Worm (Caenorhabditis elegans): ENCODE results near the gene ZK856.18.

Gene ZK856.18

DNA sequence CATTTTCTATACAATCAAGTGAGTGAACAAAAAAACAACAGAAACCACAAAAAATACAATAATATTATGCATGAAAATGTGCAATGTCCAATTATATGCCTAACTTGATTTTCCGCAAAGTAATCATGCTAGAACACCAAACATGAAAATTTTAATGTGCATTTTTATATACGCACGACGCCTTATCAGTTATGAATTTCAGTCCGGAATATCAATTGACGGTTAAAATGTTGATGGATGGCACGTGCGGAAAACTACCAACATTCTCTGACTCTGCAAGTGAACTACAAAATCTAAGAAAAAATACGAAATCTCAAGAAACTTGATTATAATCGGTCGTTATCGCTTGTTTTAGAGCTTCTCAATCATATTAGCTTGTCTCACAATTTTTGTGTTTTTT, 25.8 kb downstream of the ZK856.18 start:
- peak; percentile 65 for TF ChIP-seq fos-1 (tag; optimal IDR thresholded peaks at IDR 0.05)
- TF ChIP-seq gmeb-1 (tag; optimal IDR thresholded peaks at IDR 0.05): no peak
- TF ChIP-seq skn-1 (tag; optimal IDR thresholded peaks at IDR 0.05): no peak
- TF ChIP-seq sma-9 (GFP tag; optimal IDR thresholded peaks at IDR 0.05): peak; percentile 36
- no peak for TF ChIP-seq sma-9 (tag; optimal IDR thresholded peaks at IDR 0.05)

DNA sequence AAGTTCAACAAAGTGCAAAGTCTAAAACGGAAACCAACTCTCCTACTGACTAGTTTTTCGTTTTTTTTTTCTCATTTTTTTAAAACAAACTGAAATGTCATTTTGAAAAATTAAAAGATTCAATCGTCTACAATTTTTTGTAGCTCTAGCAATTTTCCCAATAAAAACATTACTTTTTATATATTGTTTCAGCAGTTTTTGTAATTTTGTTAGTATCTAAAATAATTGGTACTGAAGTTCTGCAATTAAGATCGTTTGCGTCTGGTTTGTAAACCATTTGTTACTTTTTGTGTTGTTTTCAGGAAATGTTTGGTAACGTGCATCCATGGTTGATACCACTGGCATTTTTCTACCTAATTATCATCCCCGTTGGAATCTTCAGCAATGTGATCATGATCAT, 27.3 kb downstream of the ZK856.18 start, which contains the start of gene srsx-30:
srsx-30 (plus strand) TSS at position 301 of the 400 bp plus-strand sequence.
- TF ChIP-seq mbf-1 (tag; optimal IDR thresholded peaks at IDR 0.05) (no peak), snpc-4 (tag; optimal IDR thresholded peaks at IDR 0.05) (no peak), ztf-11 (tag; optimal IDR thresholded peaks at IDR 0.05) (no peak), ztf-1 (GFP tag; conservative IDR thresholded peaks at IDR 0.05) (no peak), ama-1 (optimal IDR thresholded peaks at IDR 0.05) (no peak), elt-3 (tag; optimal IDR thresholded peaks at IDR 0.05) (no peak), alr-1 (tag; optimal IDR thresholded peaks at IDR 0.05) (no peak), nhr-129 (tag; optimal IDR thresholded peaks at IDR 0.05) (no peak), nhr-12 (tag; optimal IDR thresholded peaks at IDR 0.05) (no peak), sem-4 (tag; optimal IDR thresholded peaks at IDR 0.05) (no peak), peb-1 (tag; optimal IDR thresholded peaks at IDR 0.05) (no peak), zag-1 (tag; optimal IDR thresholded peaks at IDR 0.05) (no peak), nhr-11 (tag; optimal IDR thresholded peaks at IDR 0.05) (no peak), C34F6.9 (tag; optimal IDR thresholded peaks at IDR 0.05) (no peak), elt-1 (tag; optimal IDR thresholded peaks at IDR 0.05) (no peak), ztf-4 (tag; optimal IDR thresholded peaks at IDR 0.05) (no peak), fos-1 (tag; optimal IDR thresholded peaks at IDR 0.05) (no peak), F13H6.1 (tag; optimal IDR thresholded peaks at IDR 0.05) (no peak), ZK546.5 (tag; optimal IDR thresholded peaks at IDR 0.05) (no peak), unc-55 (GFP tag; optimal IDR thresholded peaks at IDR 0.05) (no peak)

DNA sequence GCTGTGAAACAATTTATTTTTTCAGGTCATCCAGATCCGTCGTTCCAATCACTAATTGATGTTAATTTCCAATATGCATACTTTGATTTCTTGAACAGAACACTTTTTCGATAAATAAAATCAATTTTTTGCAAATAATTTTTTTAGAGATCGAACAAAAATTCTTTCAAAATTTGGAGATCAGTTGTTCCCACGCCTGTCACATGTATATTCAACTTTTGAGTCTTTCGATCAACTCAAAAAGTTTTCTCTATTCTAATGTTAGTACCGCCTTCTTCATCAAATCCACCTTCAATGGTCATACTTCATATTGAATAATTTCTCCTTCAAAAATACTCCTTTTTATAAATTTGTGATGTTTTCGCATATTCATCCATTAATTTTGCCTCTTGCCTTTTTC, 31.1 kb downstream of the ZK856.18 start, which contains the start of gene srsx-29:
srsx-29 (plus strand) TSS at position 301 of the 400 bp plus-strand sequence.
- TF ChIP-seq aly-2 (tag; optimal IDR thresholded peaks at IDR 0.05) (no peak), lin-11 (tag; optimal IDR thresholded peaks at IDR 0.05) (no peak), elt-1 (tag; optimal IDR thresholded peaks at IDR 0.05) (no peak), fos-1 (tag; optimal IDR thresholded peaks at IDR 0.05) (no peak), mab-5 (tag; optimal IDR thresholded peaks at IDR 0.05) (no peak), nhr-237 (tag; optimal IDR thresholded peaks at IDR 0.05) (no peak)

DNA sequence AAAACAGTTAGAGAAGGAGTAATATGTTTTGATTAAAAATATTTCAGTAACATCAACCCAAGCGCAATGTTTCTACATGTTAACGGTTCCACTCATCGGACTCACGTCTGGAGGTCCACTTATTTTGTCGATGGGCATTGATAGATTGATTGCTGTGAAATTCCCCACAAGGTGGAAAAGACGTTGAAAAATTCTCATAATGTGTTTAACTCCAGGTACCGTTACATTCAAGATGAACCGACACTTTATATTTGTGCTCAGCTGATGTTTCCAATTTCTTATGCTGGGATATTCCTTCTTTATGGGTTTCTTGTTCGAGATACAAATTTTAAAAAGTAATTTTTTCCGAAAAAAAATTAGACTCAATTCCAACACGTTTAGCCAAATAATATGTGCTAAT, 32.7 kb downstream of the ZK856.18 start:
- TF ChIP-seq alr-1 (tag; optimal IDR thresholded peaks at IDR 0.05): no peak
- TF ChIP-seq unc-39 (tag; optimal IDR thresholded peaks at IDR 0.05): no peak
- TF ChIP-seq nhr-10 (tag; optimal IDR thresholded peaks at IDR 0.05): no peak
- no peak for TF ChIP-seq skn-1 (tag; optimal IDR thresholded peaks at IDR 0.05)
- TF ChIP-seq sem-4 (tag; optimal IDR thresholded peaks at IDR 0.05): no peak
- no peak for TF ChIP-seq ceh-16 (tag; optimal IDR thresholded peaks at IDR 0.05)
- no peak for TF ChIP-seq unc-55 (GFP tag; optimal IDR thresholded peaks at IDR 0.05)
- TF ChIP-seq ztf-4 (tag; optimal IDR thresholded peaks at IDR 0.05): no peak
- no peak for TF ChIP-seq Y55F3AM.14 (GFP tag; optimal IDR thresholded peaks at IDR 0.05)
- TF ChIP-seq unc-62 (GFP tag; optimal IDR thresholded peaks at IDR 0.05): no peak
- no peak for TF ChIP-seq aly-2 (tag; optimal IDR thresholded peaks at IDR 0.05)
- TF ChIP-seq mbf-1 (tag; optimal IDR thresholded peaks at IDR 0.05): no peak
- TF ChIP-seq ZK546.5 (tag; optimal IDR thresholded peaks at IDR 0.05): no peak

DNA sequence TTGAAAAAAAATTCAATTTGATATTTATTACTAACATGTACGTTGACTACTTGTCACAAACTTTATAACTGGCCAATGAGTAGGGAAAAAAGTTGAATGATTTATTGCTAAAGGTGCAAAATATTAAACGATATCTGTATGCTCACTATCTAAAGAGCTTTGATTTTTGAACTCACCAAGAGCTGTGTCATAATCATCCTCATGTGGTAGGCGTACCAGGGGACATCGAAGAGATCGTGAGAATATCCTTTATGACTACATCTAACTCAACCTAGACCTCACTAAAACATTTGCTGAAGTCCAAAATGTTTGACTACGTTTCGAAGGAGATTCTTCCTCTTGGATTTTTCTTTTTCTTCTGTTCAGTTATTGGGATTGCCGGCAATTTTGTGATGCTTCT, 33.5 kb downstream of the ZK856.18 start, which contains the start of gene srsx-28:
srsx-28 (plus strand) TSS at position 301 of the 400 bp plus-strand sequence.
- TF ChIP-seq nhr-12 (tag; optimal IDR thresholded peaks at IDR 0.05) (no peak), unc-55 (GFP tag; optimal IDR thresholded peaks at IDR 0.05) (no peak), lin-13 (GFP tag; optimal IDR thresholded peaks at IDR 0.05) (no peak), nhr-129 (tag; optimal IDR thresholded peaks at IDR 0.05) (no peak), ceh-16 (tag; optimal IDR thresholded peaks at IDR 0.05) (no peak), skn-1 (tag; optimal IDR thresholded peaks at IDR 0.05) (no peak), unc-62 (GFP tag; optimal IDR thresholded peaks at IDR 0.05) (no peak), elt-1 (tag; optimal IDR thresholded peaks at IDR 0.05) (no peak), nhr-237 (tag; optimal IDR thresholded peaks at IDR 0.05) (no peak), lin-11 (tag; optimal IDR thresholded peaks at IDR 0.05) (no peak), fos-1 (tag; optimal IDR thresholded peaks at IDR 0.05) (no peak)
